Worm (Caenorhabditis elegans): ENCODE measurements around the gene K10D6.4.

K10D6.4 gene

DNA sequence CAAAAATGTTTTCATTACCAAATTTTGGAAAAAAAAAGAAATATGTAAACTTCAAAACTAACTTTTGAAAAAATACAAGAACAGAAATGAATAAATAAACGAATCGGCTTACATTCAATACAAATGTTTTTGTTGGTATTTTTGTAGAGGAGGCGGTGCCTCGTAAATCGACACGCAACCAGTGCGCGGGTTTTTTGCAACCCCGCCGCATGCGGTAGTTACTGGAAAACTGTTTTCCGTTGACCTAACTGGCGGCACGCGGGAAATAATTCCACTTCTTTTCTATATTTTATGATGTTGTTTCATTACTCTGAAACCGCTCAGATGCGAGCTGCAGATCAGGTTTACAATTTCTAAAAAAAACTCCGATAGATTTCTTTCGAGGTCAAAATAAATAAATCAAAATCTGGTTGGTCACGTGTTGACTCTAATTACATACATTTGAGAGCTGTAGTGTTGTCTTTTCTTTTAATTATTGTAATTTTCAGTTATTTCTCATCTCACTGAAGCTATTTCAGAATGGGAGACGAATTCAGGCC is 37.5 kb downstream of the K10D6.4 start, which contains the start of the genes dvc-1 and ima-1 (continued):
- no peak for TF ChIP-seq ceh-16 (tag; optimal IDR thresholded peaks at IDR 0.05)
- no peak for TF ChIP-seq elt-1 (tag; optimal IDR thresholded peaks at IDR 0.05)

DNA sequence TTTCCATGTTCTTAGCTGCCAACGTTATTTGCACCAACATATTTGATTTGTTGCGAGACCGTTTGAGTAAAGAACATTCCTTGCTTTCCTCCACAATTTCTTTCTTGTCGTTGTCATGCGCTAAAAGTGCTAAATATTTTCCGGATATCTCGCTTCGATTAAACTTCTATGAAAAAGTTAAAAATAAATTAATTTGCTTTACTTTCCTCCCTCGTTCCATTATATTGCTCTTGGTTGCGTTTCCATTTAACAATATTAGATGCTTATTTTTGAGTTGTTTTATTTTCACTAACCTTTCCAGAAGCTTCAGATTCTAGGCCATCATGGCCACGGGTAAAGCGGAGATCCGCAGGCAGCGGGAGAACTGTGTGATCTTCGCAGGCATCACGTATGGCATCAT is 39.9 kb downstream of the K10D6.4 start, which contains the start of gene pgap-1:
pgap-1 (plus strand) TSS at position 301 of the 400 bp plus-strand sequence.
- TF ChIP-seq gmeb-1 (tag; optimal IDR thresholded peaks at IDR 0.05) (no peak), ztf-11 (tag; optimal IDR thresholded peaks at IDR 0.05) (no peak), Y55F3AM.14 (GFP tag; optimal IDR thresholded peaks at IDR 0.05) (no peak), lin-11 (tag; optimal IDR thresholded peaks at IDR 0.05) (no peak)

DNA sequence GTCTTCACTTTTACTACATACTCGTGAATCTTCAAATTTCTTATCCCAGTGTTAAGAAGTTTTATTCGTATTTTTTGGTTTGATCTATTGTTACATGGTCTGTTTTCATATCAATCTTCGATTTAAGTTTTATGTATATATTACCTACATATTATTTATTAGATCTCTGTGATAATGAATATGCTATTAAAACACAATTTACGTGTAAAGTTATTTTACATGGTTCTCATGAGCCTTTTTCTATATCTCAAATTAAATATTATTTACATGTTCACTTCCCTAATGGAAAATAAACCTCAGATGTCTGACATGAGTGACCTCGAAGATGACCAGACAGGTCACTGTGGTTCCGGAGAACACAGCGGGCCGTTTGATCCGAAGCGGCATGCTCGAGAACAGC is 42.8 kb downstream of the K10D6.4 start, which contains the start of gene mxl-1:
mxl-1 (plus strand) TSS at position 301 of the 400 bp plus-strand sequence.
- TF ChIP-seq peb-1 (tag; optimal IDR thresholded peaks at IDR 0.05) (no peak), skn-1 (tag; optimal IDR thresholded peaks at IDR 0.05) (no peak), nhr-23 (tag; optimal IDR thresholded peaks at IDR 0.05) (no peak), fos-1 (tag; optimal IDR thresholded peaks at IDR 0.05) (no peak), mab-5 (tag; optimal IDR thresholded peaks at IDR 0.05) (no peak), alr-1 (tag; optimal IDR thresholded peaks at IDR 0.05) (no peak), lin-39 (tag; optimal IDR thresholded peaks at IDR 0.05) (no peak), ceh-82 (tag; optimal IDR thresholded peaks at IDR 0.05) (no peak), nhr-6 (tag; optimal IDR thresholded peaks at IDR 0.05) (no peak), crh-2 (tag; optimal IDR thresholded peaks at IDR 0.05) (no peak), nhr-11 (tag; optimal IDR thresholded peaks at IDR 0.05) (no peak), egl-27 (tag; optimal IDR thresholded peaks at IDR 0.05) (no peak), snpc-4 (tag; optimal IDR thresholded peaks at IDR 0.05) (no peak), ztf-4 (tag; optimal IDR thresholded peaks at IDR 0.05) (no peak), F13H6.1 (tag; optimal IDR thresholded peaks at IDR 0.05) (no peak), elt-3 (tag; optimal IDR thresholded peaks at IDR 0.05) (no peak)

DNA sequence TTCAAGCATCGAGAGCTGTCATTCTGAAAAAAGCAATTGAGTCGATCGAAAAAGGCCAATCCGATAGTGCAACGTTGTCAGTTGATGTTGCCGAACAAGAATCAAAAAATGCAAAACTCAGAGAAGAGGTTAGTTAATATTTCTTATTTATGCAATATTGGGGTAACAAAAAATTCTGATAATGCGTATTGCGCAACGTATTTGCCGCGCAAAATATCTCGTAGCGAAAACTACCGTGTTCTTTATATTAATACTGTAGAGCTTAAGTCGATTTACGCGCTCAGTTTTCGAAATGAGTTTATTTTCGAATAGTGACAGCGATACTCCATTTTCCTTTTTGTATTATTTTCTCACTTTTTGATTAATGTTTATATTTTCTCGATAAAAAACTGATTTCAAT is 43.3 kb downstream of the K10D6.4 start:
- TF ChIP-seq nhr-10 (tag; optimal IDR thresholded peaks at IDR 0.05) = no peak
- no peak for TF ChIP-seq skn-1 (tag; optimal IDR thresholded peaks at IDR 0.05)
- no peak for TF ChIP-seq ama-1 (optimal IDR thresholded peaks at IDR 0.05)
- no peak for TF ChIP-seq ztf-4 (tag; optimal IDR thresholded peaks at IDR 0.05)
- TF ChIP-seq nhr-21 (tag; optimal IDR thresholded peaks at IDR 0.05) = no peak

DNA sequence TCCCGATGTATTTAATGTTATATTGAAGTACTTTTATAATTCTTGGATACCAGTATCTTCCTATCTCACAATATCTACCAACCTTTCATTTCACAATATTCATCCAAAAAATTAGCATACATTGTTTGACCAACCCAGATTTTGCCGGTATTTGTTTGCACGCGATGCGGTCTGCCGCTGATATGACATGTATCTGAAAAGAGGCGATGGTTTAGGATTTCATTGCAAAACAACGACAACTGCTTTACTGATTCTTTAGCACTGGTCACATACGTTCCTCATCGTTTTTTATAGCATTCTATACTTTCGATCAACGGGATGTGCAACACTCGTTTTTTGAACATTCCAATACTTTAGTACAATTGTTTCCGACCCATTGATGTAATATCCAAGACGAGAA is 46.1 kb downstream of the K10D6.4 start, which contains the start of gene mam-4:
mam-4 (plus strand) TSS at position 301 of the 400 bp plus-strand sequence.
- TF ChIP-seq mab-5 (tag; optimal IDR thresholded peaks at IDR 0.05) = no peak
- no peak for TF ChIP-seq nhr-237 (tag; optimal IDR thresholded peaks at IDR 0.05)
- TF ChIP-seq ztf-1 (GFP tag; conservative IDR thresholded peaks at IDR 0.05) = no peak
- no peak for TF ChIP-seq Y55F3AM.14 (GFP tag; optimal IDR thresholded peaks at IDR 0.05)
- TF ChIP-seq elt-3 (tag; optimal IDR thresholded peaks at IDR 0.05) = no peak
- no peak for TF ChIP-seq nhr-23 (tag; optimal IDR thresholded peaks at IDR 0.05)
- no peak for TF ChIP-seq nhr-129 (tag; optimal IDR thresholded peaks at IDR 0.05)
- no peak for TF ChIP-seq zag-1 (tag; optimal IDR thresholded peaks at IDR 0.05)
- no peak for TF ChIP-seq ama-1 (optimal IDR thresholded peaks at IDR 0.05)
- no peak for TF ChIP-seq crh-2 (tag; optimal IDR thresholded peaks at IDR 0.05)
- TF ChIP-seq lin-13 (GFP tag; optimal IDR thresholded peaks at IDR 0.05) = no peak
- TF ChIP-seq mbf-1 (tag; optimal IDR thresholded peaks at IDR 0.05) = no peak
- no peak for TF ChIP-seq ZK546.5 (tag; optimal IDR thresholded peaks at IDR 0.05)

DNA sequence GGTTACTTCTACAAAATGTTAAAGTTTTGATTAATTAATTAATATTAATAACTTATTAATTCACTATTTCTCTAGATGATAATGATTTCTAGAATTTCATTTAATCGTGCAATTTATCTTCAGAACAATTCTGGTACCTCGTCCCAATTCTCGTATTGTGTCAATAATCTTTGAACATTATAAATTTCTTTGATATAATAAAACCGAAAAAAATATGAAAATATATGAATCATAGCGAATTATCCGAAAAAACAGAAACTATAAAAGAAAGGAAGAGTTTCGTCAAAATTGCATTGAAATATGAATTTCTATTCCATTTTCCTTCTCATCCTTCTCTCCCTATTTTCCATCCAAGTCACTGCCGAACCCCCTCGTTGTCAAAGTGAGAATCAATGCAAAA is 49.0 kb downstream of the K10D6.4 start, which contains the start of gene T19B10.12:
T19B10.12 (plus strand) TSS at position 301 of the 400 bp plus-strand sequence.
- no peak for TF ChIP-seq sma-9 (GFP tag; optimal IDR thresholded peaks at IDR 0.05)
- TF ChIP-seq sma-9 (tag; optimal IDR thresholded peaks at IDR 0.05) = no peak
- no peak for TF ChIP-seq mab-5 (tag; optimal IDR thresholded peaks at IDR 0.05)
- TF ChIP-seq elt-1 (tag; optimal IDR thresholded peaks at IDR 0.05) = no peak
- TF ChIP-seq nhr-6 (tag; optimal IDR thresholded peaks at IDR 0.05) = no peak
- no peak for TF ChIP-seq nhr-25 (tag; optimal IDR thresholded peaks at IDR 0.05)
- no peak for TF ChIP-seq snpc-4 (tag; optimal IDR thresholded peaks at IDR 0.05)
- TF ChIP-seq mbf-1 (tag; optimal IDR thresholded peaks at IDR 0.05) = no peak
- TF ChIP-seq unc-39 (tag; optimal IDR thresholded peaks at IDR 0.05) = no peak
- no peak for TF ChIP-seq nhr-77 (tag; optimal IDR thresholded peaks at IDR 0.05)
- TF ChIP-seq lin-11 (tag; optimal IDR thresholded peaks at IDR 0.05) = no peak
- TF ChIP-seq ztf-11 (tag; optimal IDR thresholded peaks at IDR 0.05) = no peak
- TF ChIP-seq blmp-1 (tag; optimal IDR thresholded peaks at IDR 0.05; ENCODE audit: insufficient read depth) = no peak
- no peak for TF ChIP-seq lsy-2 (tag; optimal IDR thresholded peaks at IDR 0.05)

Data from whole organism, L2 larva.